Worm (Caenorhabditis elegans): ENCODE measurements around the gene mask-1.

DNA sequence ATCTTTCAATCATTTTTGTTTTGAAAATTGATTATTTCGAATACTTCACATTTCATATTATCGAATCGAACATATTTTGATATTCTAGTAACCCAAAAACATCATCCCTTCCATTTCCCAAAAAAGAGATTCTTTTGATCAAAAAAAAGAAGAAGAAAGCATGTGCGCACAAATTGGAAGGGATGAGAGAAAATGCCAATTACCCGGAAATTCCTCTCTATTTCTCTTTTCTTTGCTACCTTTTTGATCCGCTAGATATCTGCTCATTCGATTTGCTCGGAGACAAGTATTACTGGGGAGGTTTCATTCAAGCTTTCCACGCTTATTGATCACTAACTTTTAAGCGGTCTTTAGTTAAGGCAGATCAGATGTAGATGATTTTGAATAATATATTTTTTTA lies 22.1 kb downstream of the mask-1 start:
- TF ChIP-seq ztf-11 (tag; optimal IDR thresholded peaks at IDR 0.05) (no peak), vab-15 (tag; optimal IDR thresholded peaks at IDR 0.05) (no peak), nhr-237 (tag; optimal IDR thresholded peaks at IDR 0.05) (no peak)
